Worm (Caenorhabditis elegans) whole organism, L2 larva: ENCODE measurements around the gene ZK105.6.
A peak's percentile ranks its signal among the peaks of the same experiment; 100 is the strongest.

Source experiments
- C34F6.9 ChIP-seq: fragments of 150-350 bp; optimal IDR thresholded peaks from 2 replicates; lab custom pipeline; 2014; ENCODE audit warnings: missing biosample characterization, missing genetic modification characterization
- F13H6.1 ChIP-seq: sonication (generic microtip); optimal IDR thresholded peaks from 2 replicates; lab custom pipeline; 2016; ENCODE audit warnings: missing genetic modification characterization, missing compliant biosample characterization
- R02D3.7 ChIP-seq: fragments of 150-350 bp; optimal IDR thresholded peaks from 2 replicates; lab custom pipeline; 2014; ENCODE audit warnings: missing biosample characterization, missing genetic modification characterization
- Y55F3AM.14 ChIP-seq: fragments of 200-800 bp; sonication (Bioruptor generic); optimal IDR thresholded peaks from 2 replicates; lab custom pipeline; 2018; ENCODE audit warnings: mild to moderate bottlenecking, missing genetic modification characterization, missing compliant biosample characterization
- ZK546.5 ChIP-seq: sonication (generic microtip); optimal IDR thresholded peaks from 2 replicates; lab custom pipeline; 2017; ENCODE audit warnings: missing biosample characterization, missing genetic modification characterization
- alr-1 ChIP-seq: fragments of 150-350 bp; optimal IDR thresholded peaks from 2 replicates; lab custom pipeline; 2014; ENCODE audit warnings: missing biosample characterization, missing genetic modification characterization
- aly-2 ChIP-seq: fragments of 150-350 bp; optimal IDR thresholded peaks from 2 replicates; lab custom pipeline; 2014; ENCODE audit warnings: missing biosample characterization, missing genetic modification characterization
- ama-1 ChIP-seq: fragments of 150-350 bp; optimal IDR thresholded peaks from 2 replicates; lab custom pipeline; 2018; ENCODE audit warnings: inconsistent platforms
- blmp-1 ChIP-seq: sonication (generic microtip); optimal IDR thresholded peaks from 2 replicates; lab custom pipeline; 2017; ENCODE audit warnings: missing genetic modification characterization, mild to moderate bottlenecking, missing compliant biosample characterization, antibody characterized with exemption, moderate library complexity; ENCODE audit not compliant: insufficient read depth
- ceh-16 ChIP-seq: fragments of 150-350 bp; optimal IDR thresholded peaks from 2 replicates; lab custom pipeline; 2014; ENCODE audit warnings: missing biosample characterization, missing genetic modification characterization
- ceh-82 ChIP-seq: fragments of 150-350 bp; optimal IDR thresholded peaks from 2 replicates; lab custom pipeline; 2014; ENCODE audit warnings: missing biosample characterization, missing genetic modification characterization
- crh-2 ChIP-seq: sonication (generic microtip); optimal IDR thresholded peaks from 2 replicates; lab custom pipeline; 2017; ENCODE audit warnings: missing biosample characterization, missing genetic modification characterization
- dmd-4 ChIP-seq: sonication (generic microtip); optimal IDR thresholded peaks from 2 replicates; lab custom pipeline; 2017; ENCODE audit warnings: missing biosample characterization, missing genetic modification characterization
- egl-27 ChIP-seq: sonication (generic microtip); optimal IDR thresholded peaks from 3 replicates; lab custom pipeline; 2017; ENCODE audit warnings: missing biosample characterization, missing genetic modification reagents, missing genetic modification characterization
- elt-1 ChIP-seq: fragments of 150-350 bp; optimal IDR thresholded peaks from 2 replicates; lab custom pipeline; 2014; ENCODE audit warnings: missing biosample characterization, missing genetic modification characterization
- elt-3 ChIP-seq: sonication (generic microtip); optimal IDR thresholded peaks from 2 replicates; lab custom pipeline; 2017; ENCODE audit warnings: missing biosample characterization, missing genetic modification characterization
- fos-1 ChIP-seq: fragments of 150-350 bp; optimal IDR thresholded peaks from 2 replicates; lab custom pipeline; 2014; ENCODE audit warnings: missing biosample characterization, missing genetic modification characterization
- gmeb-1 ChIP-seq: fragments of 150-350 bp; optimal IDR thresholded peaks from 2 replicates; lab custom pipeline; 2014; ENCODE audit warnings: missing biosample characterization, missing genetic modification characterization
- lin-11 ChIP-seq: fragments of 150-350 bp; sonication (generic microtip); optimal IDR thresholded peaks from 2 replicates; lab custom pipeline; 2014; ENCODE audit warnings: missing biosample characterization, missing genetic modification characterization, inconsistent platforms, mixed read lengths
- lin-13 ChIP-seq: fragments of 150-350 bp; optimal IDR thresholded peaks from 2 replicates; lab custom pipeline; 2014; ENCODE audit warnings: missing biosample characterization, missing genetic modification reagents, missing genetic modification characterization
- lin-39 ChIP-seq: fragments of 150-350 bp; optimal IDR thresholded peaks from 2 replicates; lab custom pipeline; 2014; ENCODE audit warnings: missing biosample characterization, missing genetic modification reagents, missing genetic modification characterization
- lsy-2 ChIP-seq, 2 experiments: fragments of 150-350 bp in 1 of 2; sonication (generic microtip) in 1 of 2; optimal IDR thresholded peaks; 2 replicates each; lab custom pipeline; 2014 to 2017; ENCODE audit warnings: missing biosample characterization in 2 of 2, missing genetic modification characterization in 2 of 2
- mab-5 ChIP-seq: fragments of 150-350 bp; optimal IDR thresholded peaks from 2 replicates; lab custom pipeline; 2014; ENCODE audit warnings: missing biosample characterization, missing genetic modification characterization
- mbf-1 ChIP-seq: sonication (generic microtip); optimal IDR thresholded peaks from 2 replicates; lab custom pipeline; 2017; ENCODE audit warnings: missing biosample characterization, missing genetic modification characterization
- mdl-1 ChIP-seq, 2 experiments: fragments of 150-350 bp in 1 of 2; sonication (generic microtip) in 1 of 2; optimal IDR thresholded peaks; 2 replicates each; lab custom pipeline; 2017; ENCODE audit warnings: missing biosample characterization in 2 of 2, missing genetic modification characterization in 2 of 2
- nhr-10 ChIP-seq: sonication (generic microtip); optimal IDR thresholded peaks from 2 replicates; lab custom pipeline; 2017; ENCODE audit warnings: missing biosample characterization, missing genetic modification characterization
- nhr-11 ChIP-seq: fragments of 150-350 bp; optimal IDR thresholded peaks from 2 replicates; lab custom pipeline; 2014; ENCODE audit warnings: missing biosample characterization, missing genetic modification characterization
- nhr-12 ChIP-seq: fragments of 150-350 bp; optimal IDR thresholded peaks from 2 replicates; lab custom pipeline; 2014; ENCODE audit warnings: missing biosample characterization, missing genetic modification characterization
- nhr-129 ChIP-seq: fragments of 150-350 bp; optimal IDR thresholded peaks from 2 replicates; lab custom pipeline; 2014; ENCODE audit warnings: missing biosample characterization, missing genetic modification characterization
- nhr-21 ChIP-seq: fragments of 150-350 bp; optimal IDR thresholded peaks from 2 replicates; lab custom pipeline; 2014; ENCODE audit warnings: missing biosample characterization, missing genetic modification characterization
- nhr-23 ChIP-seq: fragments of 150-350 bp; optimal IDR thresholded peaks from 2 replicates; lab custom pipeline; 2014; ENCODE audit warnings: missing biosample characterization, missing genetic modification reagents, missing genetic modification characterization
- nhr-237 ChIP-seq: fragments of 150-350 bp; optimal IDR thresholded peaks from 2 replicates; lab custom pipeline; 2014; ENCODE audit warnings: missing biosample characterization, missing genetic modification characterization
- nhr-25 ChIP-seq: fragments of 150-350 bp; sonication (generic microtip); optimal IDR thresholded peaks from 3 replicates; lab custom pipeline; 2014; ENCODE audit warnings: missing biosample characterization, missing genetic modification characterization
- nhr-6 ChIP-seq: fragments of 150-350 bp; optimal IDR thresholded peaks from 2 replicates; lab custom pipeline; 2014; ENCODE audit warnings: missing biosample characterization, missing genetic modification characterization
- nhr-77 ChIP-seq: fragments of 150-350 bp; optimal IDR thresholded peaks from 2 replicates; lab custom pipeline; 2014; ENCODE audit warnings: missing biosample characterization, missing genetic modification characterization
- peb-1 ChIP-seq: fragments of 150-350 bp; optimal IDR thresholded peaks from 2 replicates; lab custom pipeline; 2014; ENCODE audit warnings: missing biosample characterization, missing genetic modification characterization
- sem-4 ChIP-seq: fragments of 150-350 bp; optimal IDR thresholded peaks from 2 replicates; lab custom pipeline; 2014; ENCODE audit warnings: missing biosample characterization, missing genetic modification reagents, missing genetic modification characterization
- skn-1 ChIP-seq: sonication (generic microtip); optimal IDR thresholded peaks from 2 replicates; lab custom pipeline; 2017; ENCODE audit warnings: missing biosample characterization, missing genetic modification characterization
- sma-3 ChIP-seq: sonication (generic microtip); optimal IDR thresholded peaks from 2 replicates; lab custom pipeline; 2016; ENCODE audit warnings: missing genetic modification reagents, missing genetic modification characterization, missing compliant biosample characterization
- sma-9 ChIP-seq, 2 experiments: fragments of 150-350 bp in 1 of 2; sonication (generic microtip) in 1 of 2; optimal IDR thresholded peaks; 2 replicates each; lab custom pipeline; 2014 to 2016; ENCODE audit warnings: missing genetic modification characterization in 2 of 2, mild to moderate bottlenecking in 1 of 2, missing biosample characterization in 1 of 2, missing compliant biosample characterization in 1 of 2, missing genetic modification reagents in 1 of 2, moderate library complexity in 1 of 2
- snpc-4 ChIP-seq: fragments of 150-350 bp; optimal IDR thresholded peaks from 2 replicates; lab custom pipeline; 2014; ENCODE audit warnings: missing biosample characterization, missing genetic modification characterization
- unc-39 ChIP-seq: fragments of 150-350 bp; optimal IDR thresholded peaks from 2 replicates; lab custom pipeline; 2014; ENCODE audit warnings: missing biosample characterization, missing genetic modification characterization
- unc-55 ChIP-seq: fragments of 150-350 bp; sonication (generic microtip); optimal IDR thresholded peaks from 3 replicates; lab custom pipeline; 2014; ENCODE audit warnings: missing biosample characterization, missing genetic modification reagents, missing genetic modification characterization
- unc-62 ChIP-seq: fragments of 150-350 bp; optimal IDR thresholded peaks from 2 replicates; lab custom pipeline; 2014; ENCODE audit warnings: missing biosample characterization, missing genetic modification reagents, missing genetic modification characterization
- zag-1 ChIP-seq: fragments of 150-350 bp; optimal IDR thresholded peaks from 2 replicates; lab custom pipeline; 2014; ENCODE audit warnings: missing biosample characterization, missing genetic modification characterization
- ztf-1 ChIP-seq: fragments of 200-800 bp; sonication (Bioruptor generic); conservative IDR thresholded peaks from 2 replicates; pipeline ENCODE4 v1.3.6; 2022; ENCODE audit warnings: missing genetic modification characterization, missing compliant biosample characterization
- ztf-11 ChIP-seq: sonication (generic microtip); optimal IDR thresholded peaks from 2 replicates; lab custom pipeline; 2017; ENCODE audit warnings: missing biosample characterization, missing genetic modification characterization
- ztf-4 ChIP-seq: fragments of 150-350 bp; optimal IDR thresholded peaks from 2 replicates; lab custom pipeline; 2014; ENCODE audit warnings: missing biosample characterization, missing genetic modification characterization

The ZK105.6 gene

DNA sequence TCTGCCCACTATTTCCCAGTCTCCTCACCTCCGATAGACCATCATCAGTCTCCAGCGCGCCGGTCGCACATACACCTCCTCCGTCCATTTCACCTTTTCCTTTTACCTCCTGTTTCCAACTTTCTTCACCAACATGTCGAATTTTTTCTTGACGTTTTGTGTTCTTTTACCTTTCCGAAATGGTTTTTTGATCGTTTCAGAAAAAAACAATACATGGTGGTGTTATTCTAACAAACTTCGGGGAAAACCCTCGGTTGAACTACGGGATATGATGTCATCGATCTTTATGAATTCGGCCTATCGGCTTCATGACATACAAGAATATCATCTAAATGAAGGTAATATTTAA is 4.8 kb upstream of the ZK105.6 start, which contains the start of gene Y97E10C.1:
Y97E10C.1 (plus strand) TSS at position 201 of the 349 bp plus-strand sequence.
- TF ChIP-seq nhr-11 (tag; lab: Kevin White, UChicago) = no peak
- TF ChIP-seq nhr-6 (tag; lab: Kevin White, UChicago) = no peak
- no peak for TF ChIP-seq nhr-12 (tag; lab: Kevin White, UChicago)
- TF ChIP-seq R02D3.7 (tag; lab: Kevin White, UChicago) = no peak
- TF ChIP-seq dmd-4 = no peak
- no peak for TF ChIP-seq crh-2 (tag; lab: Kevin White, UChicago)
- TF ChIP-seq F13H6.1 (tag; lab: Kevin White, UChicago) = no peak
- no peak for TF ChIP-seq unc-39 (tag; lab: Kevin White, UChicago)
- TF ChIP-seq unc-55 = no peak
- no peak for TF ChIP-seq mab-5 (tag; lab: Kevin White, UChicago)
- no peak for TF ChIP-seq ztf-4
- TF ChIP-seq, all 48 proteins: peak for 0

DNA sequence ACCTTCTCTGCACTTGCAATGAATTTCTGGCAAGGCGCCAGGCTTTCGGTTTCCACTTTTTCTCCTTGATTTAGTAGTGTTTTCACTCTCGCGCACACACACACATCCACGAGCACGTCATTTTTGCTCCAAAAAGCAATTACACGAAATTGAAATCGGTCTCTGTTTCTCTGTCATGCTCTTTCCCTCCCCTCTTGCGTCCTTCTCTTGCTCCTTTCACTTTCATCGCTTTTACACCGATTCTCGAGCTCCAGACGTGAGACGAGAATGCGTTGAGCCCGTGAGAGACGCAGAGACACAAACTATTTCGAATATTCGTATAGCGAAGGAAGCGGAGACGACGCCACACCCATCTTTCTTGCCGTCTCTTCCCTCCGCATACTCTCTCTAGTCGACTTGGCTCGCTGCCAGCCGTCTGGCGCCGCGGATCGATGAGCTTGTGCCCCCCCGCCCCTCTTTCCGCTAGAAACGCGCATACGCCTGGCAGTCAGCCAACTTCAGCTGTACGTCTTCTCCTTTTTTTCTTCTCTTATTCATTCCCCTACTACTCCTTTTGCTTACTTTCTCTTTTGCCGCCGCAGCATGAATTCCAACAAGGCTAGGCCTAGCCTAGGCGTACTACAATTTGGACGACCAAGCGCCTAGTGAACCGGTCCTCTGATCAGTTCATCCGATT is 4.3 kb upstream of the ZK105.6 start:
- TF ChIP-seq ama-1 (no peak), unc-55 (peak; percentile 88), lin-39 (tag; lab: Kevin White, UChicago) (no peak), nhr-129 (tag; lab: Kevin White, UChicago) (peak; percentile 91), blmp-1 (tag; lab: Kevin White, UChicago) (peak; percentile 85), ceh-16 (tag; lab: Kevin White, UChicago) (no peak), crh-2 (tag; lab: Kevin White, UChicago) (peak; percentile 78), R02D3.7 (tag; lab: Kevin White, UChicago) (no peak), unc-39 (tag; lab: Kevin White, UChicago) (no peak), nhr-21 (tag; lab: Kevin White, UChicago) (peak; percentile 44), aly-2 (no peak), nhr-12 (tag; lab: Kevin White, UChicago) (no peak), Y55F3AM.14 (GFP tag; lab: Kevin White, UChicago) (peak; percentile 88), ztf-4 (peak; percentile 67), mbf-1 (tag; lab: Kevin White, UChicago) (no peak), ZK546.5 (peak; percentile 8), nhr-11 (tag; lab: Kevin White, UChicago) (no peak), nhr-23 (no peak), snpc-4 (no peak), fos-1 (no peak), sem-4 (tag; lab: Kevin White, UChicago) (peak; percentile 50), nhr-25 (peak; percentile 52), skn-1 (tag; lab: Kevin White, UChicago) (no peak), F13H6.1 (tag; lab: Kevin White, UChicago) (peak; percentile 94), nhr-10 (no peak), gmeb-1 (tag; lab: Kevin White, UChicago) (no peak), egl-27 (tag; lab: Kevin White, UChicago) (peak; percentile 42), C34F6.9 (tag; lab: Kevin White, UChicago) (peak; percentile 94), ztf-1 (GFP tag; lab: Robert Waterston, UW) (no peak), dmd-4 (no peak), peb-1 (no peak), elt-1 (tag; lab: Kevin White, UChicago) (no peak), sma-9 (GFP tag; optimal IDR thresholded peaks at IDR 0.05; lab: Kevin White, UChicago) (peak; percentile 89), sma-9 (tag; optimal IDR thresholded peaks at IDR 0.05; lab: Kevin White, UChicago) (no peak), mdl-1 (tag; optimal IDR thresholded peaks at IDR 0.05; lab: Kevin White, UChicago) (peak; percentile 68), alr-1 (tag; lab: Kevin White, UChicago) (no peak), lsy-2 (tag; optimal IDR thresholded peaks at IDR 0.05; lab: Kevin White, UChicago) (peak; percentile 51 to 75), nhr-77 (tag; lab: Kevin White, UChicago) (no peak), ztf-11 (no peak), lin-13 (GFP tag; lab: Kevin White, UChicago) (peak; percentile 71), nhr-237 (no peak), unc-62 (GFP tag; lab: Kevin White, UChicago) (no peak), lin-11 (tag; lab: Kevin White, UChicago) (peak; percentile 41), sma-3 (no peak), ceh-82 (no peak), mab-5 (tag; lab: Kevin White, UChicago) (peak; percentile 77), nhr-6 (tag; lab: Kevin White, UChicago) (no peak), zag-1 (tag; lab: Kevin White, UChicago) (peak; percentile 93), elt-3 (tag; lab: Kevin White, UChicago) (no peak)
- TF ChIP-seq, all 48 proteins: peak for 20
